Fruit fly (Drosophila melanogaster): ENCODE data around the gene CG42749.

CG42749 gene

DNA sequence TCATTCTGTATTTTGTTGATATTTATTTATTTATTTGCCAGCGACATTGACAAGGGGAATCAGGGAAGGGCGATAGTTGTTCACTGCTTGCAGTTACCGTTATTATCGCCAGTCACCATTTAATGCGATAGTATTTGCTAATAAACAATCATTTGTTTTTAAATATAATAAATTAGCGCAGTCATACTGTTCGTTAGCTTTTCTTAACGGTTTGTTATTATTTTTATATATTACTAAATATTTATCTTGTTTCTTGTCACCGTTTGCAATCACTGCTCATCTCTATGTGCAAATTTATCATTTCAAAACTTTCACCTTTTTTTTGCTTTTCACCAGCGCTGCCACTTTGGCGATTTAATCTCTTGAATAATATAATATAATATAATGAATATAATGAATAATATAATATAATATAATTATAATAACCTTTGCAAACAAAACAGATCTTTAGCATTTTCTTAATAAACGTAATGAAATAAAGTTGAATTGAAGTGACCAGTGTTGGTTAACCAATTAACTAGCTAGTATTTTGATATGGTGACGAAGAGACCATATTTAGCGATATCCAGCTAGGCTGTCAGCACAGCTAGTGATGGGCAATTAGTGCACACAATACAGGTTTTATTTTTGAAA is 33.5 kb downstream of the CG42749 start, which contains the start of the genes CG3309 and XRCC1:
Gene CG3309, minus strand, starts transcription at position 82 of the 633 bp plus-strand sequence.
Gene XRCC1, plus strand, starts transcription at position 611 of the 633 bp plus-strand sequence.
- TF ChIP-seq CG8478 (optimal IDR thresholded peaks at IDR 0.05) (no peak), CTCF (optimal IDR thresholded peaks at IDR 0.05) (no peak)

DNA sequence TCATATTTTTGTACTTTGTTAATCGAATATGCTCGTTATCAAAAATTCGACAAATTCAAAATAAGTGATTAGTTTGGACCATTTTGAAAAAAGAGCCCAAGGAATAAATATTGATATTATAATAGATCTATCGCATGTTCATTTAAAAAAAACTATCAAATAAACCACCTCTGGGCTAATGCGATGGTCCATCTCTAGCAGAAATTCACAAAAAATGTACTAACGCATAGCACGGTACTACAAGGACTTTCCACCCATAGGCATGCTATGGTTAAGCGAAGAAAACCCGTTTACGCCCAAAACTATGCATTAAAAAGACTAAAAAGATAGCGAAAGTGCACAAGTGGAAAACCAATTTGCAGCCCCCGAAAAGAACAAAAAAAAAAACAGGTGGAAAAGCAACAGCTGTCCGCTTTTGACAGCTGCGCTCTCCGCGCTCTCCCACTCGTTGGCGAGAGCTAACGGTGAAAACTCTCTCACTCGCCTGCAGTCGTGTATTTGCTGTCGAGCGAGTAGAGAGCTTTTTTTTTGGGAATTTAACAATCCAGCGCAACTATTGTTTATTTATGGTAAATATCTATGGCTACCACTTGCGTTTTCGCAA is 36.5 kb downstream of the CG42749 start, which contains the start of gene CanB:
Gene CanB, plus strand, starts transcription at position 241 of the 604 bp plus-strand sequence.
- TF ChIP-seq CG8478 (optimal IDR thresholded peaks at IDR 0.05) (no peak), CTCF (optimal IDR thresholded peaks at IDR 0.05) (peak in 1 of 2 experiments; percentile 4)

DNA sequence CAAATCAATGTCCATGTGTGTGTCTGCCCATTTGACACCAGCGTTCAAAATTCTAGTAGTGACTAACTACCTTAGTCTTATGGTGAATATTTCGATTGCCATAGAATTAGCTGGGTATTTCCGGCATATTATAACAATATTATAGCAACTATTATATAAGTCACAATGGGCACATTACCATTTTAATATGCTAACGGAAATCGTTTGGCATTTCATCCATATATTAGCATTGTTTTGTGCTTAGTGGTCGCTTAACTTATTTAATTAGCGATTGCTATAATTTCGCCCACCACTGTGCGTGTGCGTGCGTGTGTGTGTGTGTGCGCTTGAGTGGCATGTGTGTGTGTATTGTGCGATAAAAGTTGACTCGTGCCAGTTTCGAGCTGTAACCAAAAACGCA is 40.9 kb downstream of the CG42749 start:
- no peak for TF ChIP-seq CG8478 (optimal IDR thresholded peaks at IDR 0.05)
- no peak for TF ChIP-seq CTCF (optimal IDR thresholded peaks at IDR 0.05)

DNA sequence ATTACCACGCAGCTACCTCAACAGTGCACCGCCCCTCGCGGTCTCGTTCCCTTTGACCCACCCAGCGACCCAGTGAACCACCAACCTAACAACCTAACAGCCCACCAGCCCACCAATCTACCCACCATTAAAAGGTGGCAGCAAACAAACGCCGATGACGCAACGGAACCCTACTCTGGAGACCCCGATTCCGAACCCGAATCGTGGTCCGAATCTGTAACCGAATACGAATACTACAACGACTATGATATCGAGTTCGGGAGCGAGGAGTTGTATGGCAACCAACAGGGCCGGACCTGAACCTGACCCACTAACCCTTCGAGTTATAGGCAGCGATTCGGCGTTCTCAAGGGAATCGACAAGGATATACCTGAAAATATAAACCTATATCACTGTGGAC is 41.5 kb downstream of the CG42749 start:
- TF ChIP-seq CG8478 (optimal IDR thresholded peaks at IDR 0.05) (no peak), CTCF (optimal IDR thresholded peaks at IDR 0.05) (no peak)

DNA sequence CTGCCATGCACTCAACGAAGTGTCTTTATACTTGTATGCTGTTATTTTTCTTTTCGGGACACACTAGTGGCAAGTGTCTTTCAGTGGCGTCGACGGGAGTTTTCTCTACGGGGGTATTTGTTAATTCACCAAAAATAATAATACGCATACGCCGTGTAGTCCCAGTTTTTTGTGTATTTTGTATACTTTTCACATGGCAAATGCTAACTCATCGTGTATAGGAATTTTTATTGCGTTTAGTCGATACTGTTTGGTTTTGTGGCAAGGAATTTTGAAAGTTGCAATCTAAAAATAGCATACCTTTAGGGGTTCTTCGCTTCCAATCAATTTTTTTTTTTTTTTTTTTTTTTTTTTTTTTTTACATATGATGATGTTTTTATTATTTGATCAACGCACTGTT is 42.6 kb downstream of the CG42749 start:
- TF ChIP-seq CTCF (optimal IDR thresholded peaks at IDR 0.05) = no peak
- TF ChIP-seq CG8478 (optimal IDR thresholded peaks at IDR 0.05) = no peak

DNA sequence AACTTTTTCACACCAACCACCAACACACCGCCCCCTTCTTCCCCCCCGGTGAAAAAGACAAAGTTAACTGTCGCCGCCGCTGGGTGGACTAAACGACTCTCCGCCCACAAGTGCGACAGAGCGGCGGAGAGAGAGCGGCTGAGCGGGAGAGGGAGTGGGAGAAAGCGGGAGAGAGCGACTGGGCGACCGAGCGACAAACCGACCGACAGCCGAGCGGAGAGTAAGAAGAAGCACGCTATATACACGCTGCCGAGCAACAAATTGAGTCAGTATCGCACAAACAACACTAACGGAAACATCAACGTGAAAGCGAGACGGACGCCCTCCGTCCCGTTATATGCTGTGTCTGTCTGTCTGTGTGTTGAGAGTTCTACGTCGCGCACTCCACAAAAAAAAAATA is 44.1 kb downstream of the CG42749 start, which contains the start of gene SK:
Gene SK, plus strand, starts transcription at position 267 of the 400 bp plus-strand sequence.
- TF ChIP-seq CG8478 (optimal IDR thresholded peaks at IDR 0.05) = no peak

DNA sequence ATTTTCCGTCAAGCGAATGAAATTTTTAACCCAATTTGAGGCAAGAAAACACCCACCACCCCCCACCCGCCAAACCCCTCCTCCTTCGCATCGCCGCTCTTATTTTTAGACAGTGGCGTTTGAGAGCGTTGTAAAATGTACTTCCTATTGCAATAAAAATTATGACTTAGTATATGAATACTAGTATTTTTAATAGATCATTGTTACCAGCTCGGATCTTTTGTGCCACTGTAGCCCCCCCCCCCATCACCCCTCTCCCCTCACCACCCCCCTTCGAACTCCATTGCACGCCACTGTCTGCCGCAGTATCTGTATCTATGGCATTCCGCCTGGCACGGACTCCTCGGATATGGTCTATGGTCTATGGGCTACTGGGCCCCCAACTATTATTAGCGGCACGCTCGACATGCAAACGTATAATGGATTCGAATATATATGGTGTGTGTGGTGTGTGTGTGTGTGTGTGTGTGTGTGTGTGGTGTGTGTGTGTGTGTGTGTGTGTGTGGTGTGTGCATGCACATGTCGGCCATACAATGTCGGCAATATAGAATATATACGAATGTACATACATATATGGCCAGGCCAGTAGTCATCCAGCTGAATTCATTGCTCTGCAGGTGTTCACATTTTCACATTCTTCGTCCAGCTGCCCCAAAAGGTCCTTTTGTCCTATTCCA is 54.2 kb downstream of the CG42749 start:
- no peak for TF ChIP-seq CTCF (optimal IDR thresholded peaks at IDR 0.05)
- TF ChIP-seq CG8478 (optimal IDR thresholded peaks at IDR 0.05) = no peak
